Worm (Caenorhabditis elegans) whole organism, L2 larva: ENCODE measurements around the gene H41C03.2.

ENCODE experiments used
- ama-1 ChIP-seq: fragments of 150-350 bp; optimal IDR thresholded peaks from 2 replicates; lab custom pipeline; 2018; ENCODE audit warnings: inconsistent platforms
- elt-1 ChIP-seq: fragments of 150-350 bp; optimal IDR thresholded peaks from 2 replicates; lab custom pipeline; 2014; ENCODE audit warnings: missing biosample characterization, missing genetic modification characterization
- fos-1 ChIP-seq: fragments of 150-350 bp; optimal IDR thresholded peaks from 2 replicates; lab custom pipeline; 2014; ENCODE audit warnings: missing biosample characterization, missing genetic modification characterization
- nhr-11 ChIP-seq: fragments of 150-350 bp; optimal IDR thresholded peaks from 2 replicates; lab custom pipeline; 2014; ENCODE audit warnings: missing biosample characterization, missing genetic modification characterization
- nhr-21 ChIP-seq: fragments of 150-350 bp; optimal IDR thresholded peaks from 2 replicates; lab custom pipeline; 2014; ENCODE audit warnings: missing biosample characterization, missing genetic modification characterization
- skn-1 ChIP-seq: sonication (generic microtip); optimal IDR thresholded peaks from 2 replicates; lab custom pipeline; 2017; ENCODE audit warnings: missing biosample characterization, missing genetic modification characterization
- snpc-4 ChIP-seq: fragments of 150-350 bp; optimal IDR thresholded peaks from 2 replicates; lab custom pipeline; 2014; ENCODE audit warnings: missing biosample characterization, missing genetic modification characterization
- unc-39 ChIP-seq: fragments of 150-350 bp; optimal IDR thresholded peaks from 2 replicates; lab custom pipeline; 2014; ENCODE audit warnings: missing biosample characterization, missing genetic modification characterization
- unc-55 ChIP-seq: fragments of 150-350 bp; sonication (generic microtip); optimal IDR thresholded peaks from 3 replicates; lab custom pipeline; 2014; ENCODE audit warnings: missing biosample characterization, missing genetic modification reagents, missing genetic modification characterization
- unc-62 ChIP-seq: fragments of 150-350 bp; optimal IDR thresholded peaks from 2 replicates; lab custom pipeline; 2014; ENCODE audit warnings: missing biosample characterization, missing genetic modification reagents, missing genetic modification characterization
- ztf-4 ChIP-seq: fragments of 150-350 bp; optimal IDR thresholded peaks from 2 replicates; lab custom pipeline; 2014; ENCODE audit warnings: missing biosample characterization, missing genetic modification characterization

ce11 chrII:5841866-5842265 is 10.0 kb downstream of the H41C03.2 start, which contains the start of gene nep-25:
- TF ChIP-seq skn-1, result no peak
- TF ChIP-seq unc-55, result no peak
- no peak for TF ChIP-seq elt-1 (tag; lab: Kevin White, UChicago)
- TF ChIP-seq ama-1 (lab: Kevin White, UChicago), result no peak
- no peak for TF ChIP-seq nhr-11
- no peak for TF ChIP-seq ztf-4
- TF ChIP-seq unc-62 (GFP tag; lab: Kevin White, UChicago), result no peak
- TF ChIP-seq unc-39 (tag; lab: Kevin White, UChicago), result no peak
- TF ChIP-seq fos-1 (tag; lab: Kevin White, UChicago), result no peak
- TF ChIP-seq nhr-21 (tag; lab: Kevin White, UChicago), result no peak
- no peak for TF ChIP-seq snpc-4 (tag; lab: Kevin White, UChicago)
